Worm (Caenorhabditis elegans): ENCODE data around the gene cpg-2.

DNA sequence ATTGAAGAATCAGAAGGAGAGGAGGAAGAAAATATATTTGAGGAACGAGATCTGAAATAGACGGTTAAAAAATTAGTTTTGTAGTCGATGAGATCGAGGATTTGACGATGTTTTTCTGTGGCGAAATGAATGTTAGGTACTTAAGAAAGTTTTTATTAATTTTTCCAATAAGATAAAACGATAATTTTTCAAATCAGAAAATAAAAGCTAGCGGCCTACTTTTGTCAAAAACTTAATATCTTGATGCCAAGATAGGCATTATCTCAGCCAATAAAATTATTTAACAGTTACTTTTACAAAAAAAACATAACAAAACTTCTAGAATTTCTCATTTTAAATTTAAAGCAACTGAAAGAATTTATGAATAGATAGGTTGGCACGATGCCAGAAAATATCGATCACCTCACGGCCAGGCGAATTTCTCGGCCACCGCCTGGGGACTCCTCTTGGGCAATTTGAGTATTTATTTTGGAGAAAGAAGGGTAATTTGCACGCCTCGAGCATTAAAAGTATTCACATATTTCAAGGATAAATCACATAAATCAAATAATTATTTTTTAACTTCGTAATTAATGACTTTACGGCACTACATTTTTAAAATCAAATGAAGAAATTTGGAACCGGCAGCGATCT lies 16.0 kb downstream of the cpg-2 start, which contains the start of gene fubl-2:
- no peak for TF ChIP-seq lin-39 (tag; optimal IDR thresholded peaks at IDR 0.05)
- no peak for TF ChIP-seq nhr-28 (tag; optimal IDR thresholded peaks at IDR 0.05)
- peak; percentile 76 for TF ChIP-seq nhr-47 (tag; optimal IDR thresholded peaks at IDR 0.05)
- TF ChIP-seq nhr-11 (tag; optimal IDR thresholded peaks at IDR 0.05) = no peak
- peak; percentile 6 for TF ChIP-seq skn-1 (tag; optimal IDR thresholded peaks at IDR 0.05)
- no peak for TF ChIP-seq egl-27 (tag; optimal IDR thresholded peaks at IDR 0.05)
- TF ChIP-seq snpc-4 (tag; optimal IDR thresholded peaks at IDR 0.05) = peak; percentile 24
- peak; percentile 67 for TF ChIP-seq sox-4 (tag; optimal IDR thresholded peaks at IDR 0.05)
- peak; percentile 65 for TF ChIP-seq fkh-8 (tag; optimal IDR thresholded peaks at IDR 0.05)

All from whole organism, L1 larva.